Fruit fly (Drosophila melanogaster) whole organism, embryonic: Measurements from ENCODE around the gene CG8135.
A peak's percentile ranks its signal among the peaks of the same experiment; 100 is the strongest.

Experiments used
- BEAF-32 ChIP-seq: fragments of 200-800 bp; sonication (Bioruptor generic); optimal IDR thresholded peaks from 3 replicates; lab custom pipeline; 2017; ENCODE audit warnings: missing biosample characterization, missing genetic modification characterization, mild to moderate bottlenecking, moderate library complexity, missing genetic modification reagents
- Bgb ChIP-seq: fragments of 200-800 bp; sonication (Bioruptor generic); IDR thresholded peaks from 2 replicates; pipeline ENCODE4 v1.3.6; 2022; ENCODE audit warnings: missing biosample characterization, missing genetic modification characterization; ENCODE audit not compliant: partially characterized antibody
- CG1024 ChIP-seq: fragments of 200-800 bp; sonication (Bioruptor generic); IDR thresholded peaks from 2 replicates; pipeline ENCODE4 v1.3.6; 2022; ENCODE audit warnings: missing biosample characterization, missing genetic modification characterization
- CG11247 ChIP-seq: fragments of 200-800 bp; sonication (Bioruptor generic); IDR thresholded peaks from 2 replicates; pipeline ENCODE4 v1.3.6; 2022; ENCODE audit warnings: missing biosample characterization, missing genetic modification characterization
- CG12744 ChIP-seq: fragments of 200-800 bp; sonication (Bioruptor generic); optimal IDR thresholded peaks from 2 replicates; lab custom pipeline; 2016; ENCODE audit warnings: missing biosample characterization, missing genetic modification characterization
- CG15514 ChIP-seq: fragments of 200-800 bp; sonication (Bioruptor generic); optimal IDR thresholded peaks from 3 replicates; lab custom pipeline; 2017; ENCODE audit warnings: missing biosample characterization, missing genetic modification characterization, mild to moderate bottlenecking, moderate library complexity, missing genetic modification reagents
- CG1602 ChIP-seq: fragments of 200-800 bp; sonication (Bioruptor generic); optimal IDR thresholded peaks from 3 replicates; lab custom pipeline; 2016; ENCODE audit warnings: missing biosample characterization, missing genetic modification characterization
- CG1792 ChIP-seq: fragments of 200-800 bp; sonication (Bioruptor generic); optimal IDR thresholded peaks from 2 replicates; lab custom pipeline; 2016; ENCODE audit warnings: missing biosample characterization, missing genetic modification characterization
- CG31388 ChIP-seq: fragments of 200-800 bp; sonication (Bioruptor generic); optimal IDR thresholded peaks from 2 replicates; lab custom pipeline; 2016; ENCODE audit warnings: missing biosample characterization, missing genetic modification characterization
- CG32772 ChIP-seq: fragments of 200-800 bp; sonication (Bioruptor generic); IDR thresholded peaks from 2 replicates; pipeline ENCODE4 v1.3.6; 2022; ENCODE audit warnings: missing biosample characterization, missing genetic modification characterization
- CG5953 ChIP-seq: fragments of 200-800 bp; sonication (Bioruptor generic); IDR thresholded peaks from 2 replicates; pipeline ENCODE4 v1.3.6; 2022; ENCODE audit warnings: missing biosample characterization, missing genetic modification characterization
- CG6175 ChIP-seq: fragments of 200-800 bp; sonication (Bioruptor generic); IDR thresholded peaks from 3 replicates; pipeline ENCODE4 v1.3.6; 2022; ENCODE audit warnings: missing biosample characterization, missing genetic modification characterization
- CG6854 ChIP-seq: fragments of 200-800 bp; sonication (Bioruptor generic); optimal IDR thresholded peaks from 3 replicates; lab custom pipeline; 2017; ENCODE audit warnings: missing biosample characterization, mild to moderate bottlenecking, missing genetic modification characterization
- CG7372 ChIP-seq: fragments of 200-800 bp; sonication (Bioruptor generic); IDR thresholded peaks from 2 replicates; pipeline ENCODE4 v1.3.6; 2022; ENCODE audit warnings: missing biosample characterization, missing genetic modification characterization
- CG9437 ChIP-seq: fragments of 200-800 bp; sonication (Bioruptor generic); optimal IDR thresholded peaks from 2 replicates; lab custom pipeline; 2018; ENCODE audit warnings: missing biosample characterization, mild to moderate bottlenecking, missing genetic modification characterization
- CHES-1-like ChIP-seq: fragments of 200-800 bp; sonication (Bioruptor generic); optimal IDR thresholded peaks from 2 replicates; lab custom pipeline; 2016; ENCODE audit warnings: missing biosample characterization, missing genetic modification characterization
- D ChIP-seq, 2 experiments: fragments of 200-800 bp in 1 of 2; fragments of >200 bp in 1 of 2; sonication (Bioruptor generic) in 1 of 2; optimal IDR thresholded peaks; 2 replicates in 1 of 2; 3 replicates in 1 of 2; lab custom pipeline; 2017; ENCODE audit warnings: mild to moderate bottlenecking in 1 of 2, missing biosample characterization in 1 of 2, missing genetic modification characterization in 1 of 2, missing genetic modification reagents in 1 of 2
- D19A ChIP-seq: fragments of 200-800 bp; optimal IDR thresholded peaks from 3 replicates; lab custom pipeline; 2019; ENCODE audit warnings: missing biosample characterization, mild to moderate bottlenecking, missing genetic modification characterization, moderate library complexity
- D19B ChIP-seq: fragments of 200-800 bp; sonication (Bioruptor generic); optimal IDR thresholded peaks from 2 replicates; lab custom pipeline; 2017; ENCODE audit warnings: missing biosample characterization, mild to moderate bottlenecking, missing genetic modification characterization
- Doc3 ChIP-seq: fragments of 200-800 bp; sonication (Bioruptor generic); IDR thresholded peaks from 3 replicates; pipeline ENCODE4 v1.3.6; 2022; ENCODE audit warnings: missing biosample characterization, missing genetic modification characterization; ENCODE audit not compliant: partially characterized antibody
- Drgx ChIP-seq: fragments of 200-800 bp; sonication (Bioruptor generic); IDR thresholded peaks from 2 replicates; pipeline ENCODE4 v1.3.6; 2022; ENCODE audit warnings: missing biosample characterization, missing genetic modification characterization
- GATAe ChIP-seq: fragments of 200-800 bp; sonication (Bioruptor generic); conservative IDR thresholded peaks from 2 replicates; pipeline ENCODE4 v1.3.6; 2022; ENCODE audit warnings: missing biosample characterization, missing genetic modification characterization
- H15 ChIP-seq: fragments of 200-800 bp; sonication (Bioruptor generic); IDR thresholded peaks from 3 replicates; pipeline ENCODE4 v1.3.6; 2022; ENCODE audit warnings: missing biosample characterization, missing genetic modification characterization
- H2.0 ChIP-seq: fragments of 200-800 bp; sonication (Bioruptor generic); IDR thresholded peaks from 2 replicates; pipeline ENCODE4 v1.3.6; 2022; ENCODE audit warnings: missing biosample characterization, missing genetic modification characterization
- HLHmδ ChIP-seq: fragments of 200-800 bp; sonication (Bioruptor generic); optimal IDR thresholded peaks from 2 replicates; lab custom pipeline; 2018; ENCODE audit warnings: missing biosample characterization, mild to moderate bottlenecking, missing genetic modification characterization, moderate library complexity
- Myb ChIP-seq: fragments of 200-800 bp; sonication (Bioruptor generic); optimal IDR thresholded peaks from 2 replicates; lab custom pipeline; 2016; ENCODE audit warnings: missing biosample characterization, missing genetic modification characterization
- Rfx ChIP-seq: fragments of 200-800 bp; sonication (Bioruptor generic); IDR thresholded peaks from 2 replicates; pipeline ENCODE4 v1.3.6; 2022; ENCODE audit warnings: missing biosample characterization, missing genetic modification characterization
- Scr ChIP-seq: fragments of 200-800 bp; sonication (Bioruptor generic); IDR thresholded peaks from 2 replicates; pipeline ENCODE4 v1.3.6; 2022; ENCODE audit warnings: missing biosample characterization, missing genetic modification characterization; ENCODE audit not compliant: partially characterized antibody
- abd-A ChIP-seq: fragments of 200-800 bp; sonication (Bioruptor generic); optimal IDR thresholded peaks from 3 replicates; lab custom pipeline; 2019; ENCODE audit warnings: missing biosample characterization, mild to moderate bottlenecking, missing genetic modification characterization, moderate library complexity
- ac ChIP-seq: fragments of 200-800 bp; sonication (Bioruptor generic); optimal IDR thresholded peaks from 3 replicates; lab custom pipeline; 2017; ENCODE audit warnings: missing biosample characterization, mild to moderate bottlenecking, missing genetic modification characterization
- bowl ChIP-seq: fragments of 200-800 bp; sonication (Bioruptor generic); IDR thresholded peaks from 2 replicates; pipeline ENCODE4 v1.3.6; 2022; ENCODE audit warnings: missing biosample characterization, missing genetic modification characterization
- chm ChIP-seq: fragments of 200-800 bp; sonication (Bioruptor generic); IDR thresholded peaks from 2 replicates; pipeline ENCODE4 v1.3.6; 2022; ENCODE audit warnings: missing biosample characterization, missing genetic modification characterization
- corto ChIP-seq: fragments of 200-800 bp; sonication (Bioruptor generic); optimal IDR thresholded peaks from 2 replicates; lab custom pipeline; 2016; ENCODE audit warnings: missing biosample characterization, mild to moderate bottlenecking, missing genetic modification characterization, moderate library complexity
- croc ChIP-seq: fragments of 200-800 bp; sonication (Bioruptor generic); conservative IDR thresholded peaks from 3 replicates; pipeline ENCODE4 v1.3.6; 2022; ENCODE audit warnings: missing biosample characterization, missing genetic modification characterization
- crol ChIP-seq: fragments of 200-800 bp; sonication (Bioruptor generic); IDR thresholded peaks from 2 replicates; pipeline ENCODE4 v1.3.6; 2022; ENCODE audit warnings: missing biosample characterization, missing genetic modification characterization
- eve ChIP-seq, 2 experiments: fragments of >200 bp; optimal IDR thresholded peaks; 2 replicates each; lab custom pipeline; 2017; ENCODE audit warnings: missing biosample characterization in 2 of 2, missing genetic modification characterization in 2 of 2
- eyg ChIP-seq: fragments of 200-800 bp; sonication (Bioruptor generic); optimal IDR thresholded peaks from 3 replicates; lab custom pipeline; 2016; ENCODE audit warnings: missing biosample characterization, missing genetic modification characterization
- fd96Cb ChIP-seq: fragments of 200-800 bp; sonication (Bioruptor generic); optimal IDR thresholded peaks from 2 replicates; lab custom pipeline; 2018; ENCODE audit warnings: missing biosample characterization, mild to moderate bottlenecking, missing genetic modification characterization, moderate library complexity
- gfzf ChIP-seq: fragments of 200-800 bp; sonication (Bioruptor generic); optimal IDR thresholded peaks from 2 replicates; lab custom pipeline; 2016; ENCODE audit warnings: missing biosample characterization, mild to moderate bottlenecking, missing genetic modification characterization, moderate library complexity
- ham ChIP-seq: fragments of 200-800 bp; sonication (Bioruptor generic); IDR thresholded peaks from 2 replicates; pipeline ENCODE4 v1.3.6; 2022; ENCODE audit warnings: missing biosample characterization, missing genetic modification characterization
- insv ChIP-seq, 2 experiments: fragments of 200-800 bp; sonication (Bioruptor generic); optimal IDR thresholded peaks; 3 replicates each; lab custom pipeline; 2016 to 2018; ENCODE audit warnings: missing biosample characterization in 2 of 2, missing genetic modification characterization in 2 of 2
- jing ChIP-seq: fragments of 200-800 bp; sonication (Bioruptor generic); optimal IDR thresholded peaks from 2 replicates; lab custom pipeline; 2018; ENCODE audit warnings: missing biosample characterization, mild to moderate bottlenecking, missing genetic modification characterization
- lab ChIP-seq: fragments of 200-800 bp; sonication (Bioruptor generic); optimal IDR thresholded peaks from 3 replicates; lab custom pipeline; 2017; ENCODE audit warnings: missing biosample characterization, missing genetic modification characterization, mild to moderate bottlenecking, moderate library complexity, missing genetic modification reagents
- nom ChIP-seq: fragments of 200-800 bp; sonication (Bioruptor generic); optimal IDR thresholded peaks from 2 replicates; lab custom pipeline; 2017; ENCODE audit warnings: missing biosample characterization, missing genetic modification characterization, mild to moderate bottlenecking, moderate library complexity, missing genetic modification reagents
- oc ChIP-seq: fragments of 200-800 bp; sonication (Bioruptor generic); optimal IDR thresholded peaks from 2 replicates; lab custom pipeline; 2018; ENCODE audit warnings: missing biosample characterization, mild to moderate bottlenecking, missing genetic modification characterization, moderate library complexity
- sens ChIP-seq: fragments of 200-800 bp; sonication (Bioruptor generic); peaks from one replicate; lab custom pipeline; 2016; ENCODE audit warnings: missing biosample characterization, missing genetic modification characterization
- tgo ChIP-seq: fragments of 200-800 bp; sonication (Bioruptor generic); IDR thresholded peaks from 3 replicates; pipeline ENCODE4 v1.3.6; 2022; ENCODE audit warnings: missing biosample characterization, missing genetic modification characterization
- wek ChIP-seq: fragments of 200-800 bp; sonication (Bioruptor generic); optimal IDR thresholded peaks from 3 replicates; lab custom pipeline; 2018; ENCODE audit warnings: missing biosample characterization, mild to moderate bottlenecking, missing genetic modification characterization, moderate library complexity
- wor ChIP-seq: fragments of 200-800 bp; sonication (Bioruptor generic); IDR thresholded peaks from 2 replicates; pipeline ENCODE4 v1.3.6; 2022; ENCODE audit warnings: missing biosample characterization, missing genetic modification characterization
- zen ChIP-seq: fragments of 200-800 bp; sonication (Bioruptor generic); optimal IDR thresholded peaks from 3 replicates; lab custom pipeline; 2018; ENCODE audit warnings: missing biosample characterization, mild to moderate bottlenecking, missing genetic modification characterization, moderate library complexity

CG8135 gene

DNA sequence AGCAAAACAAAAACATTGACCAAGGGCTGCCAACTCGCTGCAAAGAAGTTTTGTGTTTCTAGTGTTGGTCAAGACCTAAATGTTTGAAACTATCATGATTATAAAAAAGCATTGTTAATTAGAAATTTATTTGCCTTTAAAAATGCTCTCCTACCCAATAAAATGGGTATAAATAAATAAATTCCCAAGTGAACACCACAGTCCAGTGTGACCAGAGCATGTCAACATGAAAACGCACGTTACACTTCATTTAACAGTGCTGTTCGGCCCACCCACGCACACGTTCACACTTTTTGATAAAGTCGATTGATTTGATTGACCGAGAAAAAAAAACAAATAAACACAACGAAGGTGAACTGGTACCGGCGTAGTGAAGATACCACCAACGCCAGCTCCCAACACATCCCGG lies at the start of gene CG8135, which contains the start of the genes CG9356 and BBIP1:
CG8135 (plus strand) TSS at position 282 of the 409 bp plus-strand sequence.
CG9356 (minus strand) TSS at position 166 of the 409 bp plus-strand sequence.
BBIP1 (plus strand) TSS at position 282 of the 409 bp plus-strand sequence.
- peak; percentile 50 for TF ChIP-seq Scr (GFP tag; lab: Robert Waterston, UW)
- TF ChIP-seq wek (GFP tag; lab: Kevin White, UChicago), result no peak
- no peak for TF ChIP-seq D (optimal IDR thresholded peaks at IDR 0.05; lab: Kevin White, UChicago)
- TF ChIP-seq D (GFP tag; optimal IDR thresholded peaks at IDR 0.05; lab: Kevin White, UChicago), result peak; percentile 19
- no peak for TF ChIP-seq CG9437 (GFP tag; lab: Kevin White, UChicago)
- TF ChIP-seq croc (GFP tag; lab: Robert Waterston, UW), result no peak; the same call in 2 of the 3 replicates
- peak; percentile 44 for TF ChIP-seq nom
- TF ChIP-seq D19B, result no peak
- no peak for TF ChIP-seq Drgx (GFP tag; lab: Robert Waterston, UW)
- peak; percentile 54; the same call in 1 of the 2 replicates for TF ChIP-seq CG11247 (GFP tag; lab: Robert Waterston, UW)
- peak; percentile 98 for TF ChIP-seq sens
- no peak for TF ChIP-seq ac (GFP tag; lab: Kevin White, UChicago)
- TF ChIP-seq tgo, result peak; percentile 60; the same call in 2 of the 3 replicates
- TF ChIP-seq eyg (GFP tag; lab: Kevin White, UChicago), result peak; percentile 64
- TF ChIP-seq CG1792 (GFP tag; lab: Kevin White, UChicago), result peak; percentile 66
- no peak for TF ChIP-seq eve (GFP tag; optimal IDR thresholded peaks at IDR 0.05; lab: Kevin White, UChicago)
- TF ChIP-seq crol, result no peak
- peak; percentile 22 for TF ChIP-seq CG6854 (GFP tag; lab: Kevin White, UChicago)
- TF ChIP-seq GATAe, result no peak
- no peak for TF ChIP-seq abd-A
- no peak for TF ChIP-seq lab (GFP tag; lab: Kevin White, UChicago)
- TF ChIP-seq insv (GFP tag; optimal IDR thresholded peaks at IDR 0.05; lab: Kevin White, UChicago), result peak in 1 of 2 experiments; percentile 34
- peak; percentile 91 for TF ChIP-seq CG15514 (GFP tag; lab: Kevin White, UChicago)
- TF ChIP-seq H15 (GFP tag; lab: Robert Waterston, UW), result peak; percentile 66; the same call in 2 of the 3 replicates
- TF ChIP-seq ham (GFP tag; lab: Robert Waterston, UW), result no peak
- TF ChIP-seq gfzf (GFP tag; lab: Kevin White, UChicago), result peak; percentile 98
- peak; percentile 88 for TF ChIP-seq CHES-1-like
- peak; percentile 44 for TF ChIP-seq CG7372 (GFP tag; lab: Robert Waterston, UW)
- TF ChIP-seq Bgb (GFP tag; lab: Robert Waterston, UW), result no peak
- TF ChIP-seq CG6175 (GFP tag; lab: Robert Waterston, UW), result no peak
- peak; percentile 62; the same call in 1 of the 2 replicates for TF ChIP-seq CG1024 (GFP tag; lab: Robert Waterston, UW)
- no peak for TF ChIP-seq Doc3 (GFP tag; lab: Robert Waterston, UW)
- TF ChIP-seq CG31388, result peak; percentile 24
- peak; percentile 51; the same call in 1 of the 2 replicates for TF ChIP-seq CG5953 (GFP tag; lab: Robert Waterston, UW)
- TF ChIP-seq jing (GFP tag; lab: Kevin White, UChicago), result no peak
- TF ChIP-seq CG1602 (GFP tag; lab: Kevin White, UChicago), result peak; percentile 69
- peak; percentile 68 for TF ChIP-seq CG12744 (GFP tag; lab: Kevin White, UChicago)
- no peak for TF ChIP-seq corto
- peak; percentile 29 for TF ChIP-seq fd96Cb
- peak; percentile 79 for TF ChIP-seq zen (tag; lab: Kevin White, UChicago)
- peak; percentile 35; the same call in 1 of the 2 replicates for TF ChIP-seq wor (GFP tag; lab: Robert Waterston, UW)
- TF ChIP-seq Rfx (GFP tag; lab: Robert Waterston, UW), result peak; percentile 55
- peak; percentile 69 for TF ChIP-seq Myb (GFP tag; lab: Kevin White, UChicago)
- no peak for TF ChIP-seq oc
- TF ChIP-seq CG32772 (GFP tag; lab: Robert Waterston, UW), result peak; percentile 69
- TF ChIP-seq BEAF-32 (GFP tag; lab: Kevin White, UChicago), result peak; percentile 54
- no peak for TF ChIP-seq HLHmδ (GFP tag; lab: Kevin White, UChicago)
- no peak for TF ChIP-seq chm (GFP tag; lab: Robert Waterston, UW)
- no peak for TF ChIP-seq D19A (tag; lab: Kevin White, UChicago)
- TF ChIP-seq bowl (GFP tag; lab: Robert Waterston, UW), result no peak
- peak; percentile 56 for TF ChIP-seq H2.0
